Fruit fly (Drosophila melanogaster) whole organism: ENCODE measurements around the gene CG8565.

Experiments
- Dll ChIP-seq: fragments of >200 bp; optimal IDR thresholded peaks from 2 replicates; lab custom pipeline; 2017
- pan ChIP-seq: fragments of >200 bp; optimal IDR thresholded peaks from 2 replicates; lab custom pipeline; 2017

DNA sequence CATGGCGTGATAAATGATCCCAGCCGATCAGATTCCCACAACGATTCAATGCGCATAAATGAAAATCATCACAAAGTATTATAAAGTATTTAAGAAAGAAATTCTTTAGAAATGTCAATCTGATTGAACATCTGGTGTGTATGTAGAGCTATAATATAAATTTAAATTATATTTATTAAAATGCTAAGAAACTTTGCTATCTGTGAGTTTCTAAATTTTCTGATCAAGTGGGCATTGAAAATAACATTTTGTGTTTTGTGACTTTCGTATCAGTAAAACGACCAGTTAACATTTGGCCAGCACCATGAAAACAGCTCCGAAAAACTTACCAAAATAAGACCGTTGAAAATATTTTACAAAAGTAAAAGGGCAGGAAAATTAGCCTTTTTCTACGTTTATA is at the start of gene CG8565:
- TF ChIP-seq pan = no peak
- no peak for TF ChIP-seq Dll (lab: Kevin White, UChicago)
